Worm (Caenorhabditis elegans) whole organism, L3 larva: ENCODE measurements around the gene F46B6.13.

Experiments used
- R02D3.7 ChIP-seq: fragments of 150-350 bp; optimal IDR thresholded peaks from 2 replicates; lab custom pipeline; 2014; ENCODE audit warnings: missing biosample characterization, missing genetic modification characterization
- ZK546.5 ChIP-seq: sonication (generic microtip); optimal IDR thresholded peaks from 2 replicates; lab custom pipeline; 2017; ENCODE audit warnings: missing biosample characterization, missing genetic modification characterization
- aly-2 ChIP-seq: fragments of 150-350 bp; optimal IDR thresholded peaks from 2 replicates; lab custom pipeline; 2014; ENCODE audit warnings: missing biosample characterization, missing genetic modification characterization
- ama-1 ChIP-seq: fragments of 150-350 bp; optimal IDR thresholded peaks from 2 replicates; lab custom pipeline; 2018
- ceh-82 ChIP-seq: fragments of 150-350 bp; optimal IDR thresholded peaks from 2 replicates; lab custom pipeline; 2014; ENCODE audit warnings: missing biosample characterization, missing genetic modification characterization
- daf-12 ChIP-seq: fragments of 150-350 bp; optimal IDR thresholded peaks from 2 replicates; lab custom pipeline; 2014; ENCODE audit warnings: missing biosample characterization, missing genetic modification reagents, missing genetic modification characterization
- egl-5 ChIP-seq: fragments of 150-350 bp; optimal IDR thresholded peaks from 2 replicates; lab custom pipeline; 2017; ENCODE audit warnings: missing biosample characterization, missing genetic modification reagents, missing genetic modification characterization, inconsistent platforms
- elt-1 ChIP-seq: fragments of 150-350 bp; optimal IDR thresholded peaks from 2 replicates; lab custom pipeline; 2014; ENCODE audit warnings: missing biosample characterization, missing genetic modification characterization
- elt-2 ChIP-seq: sonication (generic microtip); optimal IDR thresholded peaks from 2 replicates; lab custom pipeline; 2016; ENCODE audit warnings: missing genetic modification reagents, mild to moderate bottlenecking, missing genetic modification characterization, missing compliant biosample characterization
- elt-3 ChIP-seq, 3 experiments: fragments of 150-350 bp in 1 of 3; sonication (generic microtip) in 2 of 3; optimal IDR thresholded peaks; 2 replicates in 2 of 3; 4 replicates in 1 of 3; lab custom pipeline; 2014 to 2017; ENCODE audit warnings: missing biosample characterization in 3 of 3, missing genetic modification characterization in 3 of 3
- eor-1 ChIP-seq, 2 experiments: fragments of 150-350 bp; optimal IDR thresholded peaks; 2 replicates each; lab custom pipeline; 2014 to 2018; ENCODE audit warnings: missing biosample characterization in 2 of 2, missing genetic modification characterization in 2 of 2
- fkh-10 ChIP-seq: sonication (generic microtip); optimal IDR thresholded peaks from 2 replicates; lab custom pipeline; 2017; ENCODE audit warnings: missing biosample characterization, missing genetic modification reagents, missing genetic modification characterization
- fkh-2 ChIP-seq: fragments of 150-350 bp; optimal IDR thresholded peaks from 2 replicates; lab custom pipeline; 2014; ENCODE audit warnings: missing biosample characterization, missing genetic modification reagents, missing genetic modification characterization
- fos-1 ChIP-seq: fragments of 150-350 bp; optimal IDR thresholded peaks from 2 replicates; lab custom pipeline; 2014; ENCODE audit warnings: missing biosample characterization, missing genetic modification characterization
- hmg-11 ChIP-seq: sonication (generic microtip); optimal IDR thresholded peaks from 2 replicates; lab custom pipeline; 2016; ENCODE audit warnings: missing genetic modification characterization, missing compliant biosample characterization
- jun-1 ChIP-seq: fragments of 150-350 bp; optimal IDR thresholded peaks from 2 replicates; lab custom pipeline; 2014; ENCODE audit warnings: missing biosample characterization, missing genetic modification reagents, missing genetic modification characterization
- lin-39 ChIP-seq: fragments of 150-350 bp; optimal IDR thresholded peaks from 2 replicates; lab custom pipeline; 2018; ENCODE audit warnings: missing biosample characterization, missing genetic modification reagents, missing genetic modification characterization
- mdl-1 ChIP-seq: fragments of 150-350 bp; optimal IDR thresholded peaks from 2 replicates; lab custom pipeline; 2014; ENCODE audit warnings: missing biosample characterization, missing genetic modification characterization
- mml-1 ChIP-seq: fragments of 150-350 bp; sonication (generic microtip); optimal IDR thresholded peaks from 3 replicates; lab custom pipeline; 2014; ENCODE audit warnings: missing biosample characterization, missing genetic modification characterization
- nhr-12 ChIP-seq: fragments of 150-350 bp; optimal IDR thresholded peaks from 2 replicates; lab custom pipeline; 2014; ENCODE audit warnings: missing biosample characterization, missing genetic modification characterization
- nhr-23 ChIP-seq: fragments of 150-350 bp; optimal IDR thresholded peaks from 2 replicates; lab custom pipeline; 2014; ENCODE audit warnings: missing biosample characterization, missing genetic modification reagents, missing genetic modification characterization
- nhr-237 ChIP-seq: fragments of 150-350 bp; optimal IDR thresholded peaks from 2 replicates; lab custom pipeline; 2014; ENCODE audit warnings: missing biosample characterization, missing genetic modification characterization
- nhr-25 ChIP-seq: sonication (generic microtip); optimal IDR thresholded peaks from 2 replicates; lab custom pipeline; 2017; ENCODE audit warnings: missing biosample characterization, missing genetic modification characterization
- nhr-28 ChIP-seq: fragments of 150-350 bp; optimal IDR thresholded peaks from 2 replicates; lab custom pipeline; 2014; ENCODE audit warnings: missing biosample characterization, missing genetic modification characterization
- nhr-43 ChIP-seq: sonication (generic microtip); optimal IDR thresholded peaks from 2 replicates; lab custom pipeline; 2016; ENCODE audit warnings: mild to moderate bottlenecking, missing genetic modification characterization, missing compliant biosample characterization; ENCODE audit not compliant: poor library complexity, severe bottlenecking
- nhr-67 ChIP-seq: fragments of 150-350 bp; optimal IDR thresholded peaks from 2 replicates; lab custom pipeline; 2014; ENCODE audit warnings: missing biosample characterization, missing genetic modification characterization
- nhr-77 ChIP-seq: fragments of 150-350 bp; optimal IDR thresholded peaks from 2 replicates; lab custom pipeline; 2014; ENCODE audit warnings: missing biosample characterization, missing genetic modification characterization
- pqm-1 ChIP-seq: fragments of 150-350 bp; optimal IDR thresholded peaks from 2 replicates; lab custom pipeline; 2017; ENCODE audit warnings: missing biosample characterization, missing genetic modification characterization, inconsistent platforms
- sea-2 ChIP-seq: fragments of 150-350 bp; sonication (generic microtip); optimal IDR thresholded peaks from 4 replicates; lab custom pipeline; 2014; ENCODE audit warnings: missing biosample characterization, missing genetic modification reagents, missing genetic modification characterization
- skn-1 ChIP-seq: fragments of 150-350 bp; optimal IDR thresholded peaks from 2 replicates; lab custom pipeline; 2014; ENCODE audit warnings: missing biosample characterization, missing genetic modification characterization
- snpc-4 ChIP-seq: fragments of 150-350 bp; optimal IDR thresholded peaks from 2 replicates; lab custom pipeline; 2014; ENCODE audit warnings: missing biosample characterization, missing genetic modification characterization
- tbx-2 ChIP-seq: sonication (generic microtip); optimal IDR thresholded peaks from 2 replicates; lab custom pipeline; 2016; ENCODE audit warnings: mild to moderate bottlenecking, missing genetic modification characterization, missing compliant biosample characterization
- unc-39 ChIP-seq: sonication (generic microtip); optimal IDR thresholded peaks from 4 replicates; lab custom pipeline; 2017; ENCODE audit warnings: missing biosample characterization, missing genetic modification characterization
- unc-62 ChIP-seq: fragments of 150-350 bp; sonication (generic microtip); optimal IDR thresholded peaks from 4 replicates; lab custom pipeline; 2014; ENCODE audit warnings: missing biosample characterization, missing genetic modification reagents, missing genetic modification characterization
- zag-1 ChIP-seq: fragments of 150-350 bp; optimal IDR thresholded peaks from 2 replicates; lab custom pipeline; 2014; ENCODE audit warnings: missing biosample characterization, missing genetic modification characterization
- ztf-11 ChIP-seq: fragments of 150-350 bp; optimal IDR thresholded peaks from 2 replicates; lab custom pipeline; 2014; ENCODE audit warnings: missing biosample characterization, missing genetic modification characterization
- ztf-4 ChIP-seq: fragments of 150-350 bp; optimal IDR thresholded peaks from 2 replicates; lab custom pipeline; 2014; ENCODE audit warnings: missing biosample characterization, missing genetic modification characterization

The F46B6.13 gene

ce11 chrV:9756242-9756641, 42.7 kb downstream of the F46B6.13 start, which contains the start of gene hrg-3:
hrg-3 (plus strand) TSS chrV:9756468.
- TF ChIP-seq elt-2, result peak; percentile 85
- no peak for TF ChIP-seq ZK546.5 (tag; lab: Kevin White, UChicago)
- TF ChIP-seq nhr-77, result no peak

ce11 chrV:9755725-9756124, 43.3 kb downstream of the F46B6.13 start, which contains the start of gene F58E6.8:
F58E6.8 (minus strand) TSS chrV:9755825.
- TF ChIP-seq mml-1 (tag; lab: Kevin White, UChicago), result no peak
- no peak for TF ChIP-seq fos-1 (tag; lab: Kevin White, UChicago)
- no peak for TF ChIP-seq nhr-237
- TF ChIP-seq skn-1 (tag; lab: Kevin White, UChicago), result no peak
- TF ChIP-seq daf-12, result no peak
- TF ChIP-seq elt-1 (tag; lab: Kevin White, UChicago), result no peak
- no peak for TF ChIP-seq aly-2 (tag; lab: Kevin White, UChicago)
- no peak for TF ChIP-seq jun-1
- no peak for TF ChIP-seq elt-3 (tag; optimal IDR thresholded peaks at IDR 0.05; lab: Kevin White, UChicago)
- no peak for TF ChIP-seq nhr-28 (tag; lab: Kevin White, UChicago)
- TF ChIP-seq fkh-10 (GFP tag; lab: Kevin White, UChicago), result no peak
- TF ChIP-seq ztf-4, result no peak
- TF ChIP-seq mdl-1 (tag; lab: Kevin White, UChicago), result no peak
- TF ChIP-seq elt-2, result no peak
- TF ChIP-seq ZK546.5 (tag; lab: Kevin White, UChicago), result no peak
- TF ChIP-seq tbx-2 (tag; lab: Kevin White, UChicago), result no peak

ce11 chrV:9754459-9754858, 44.5 kb downstream of the F46B6.13 start, which contains the start of gene F58E6.5:
F58E6.5 (minus strand) TSS chrV:9754559.
- TF ChIP-seq nhr-67 (tag; lab: Kevin White, UChicago) (no peak), snpc-4 (tag; lab: Kevin White, UChicago) (no peak), unc-39 (tag; lab: Kevin White, UChicago) (no peak), hmg-11 (tag; lab: Kevin White, UChicago) (no peak), nhr-28 (tag; lab: Kevin White, UChicago) (no peak), ztf-11 (tag; lab: Kevin White, UChicago) (no peak), mml-1 (tag; lab: Kevin White, UChicago) (no peak), egl-5 (tag; lab: Kevin White, UChicago) (no peak)

ce11 chrV:9753554-9753953, 45.4 kb downstream of the F46B6.13 start:
- no peak for TF ChIP-seq snpc-4 (tag; lab: Kevin White, UChicago)
- TF ChIP-seq elt-1 (tag; lab: Kevin White, UChicago), result no peak
- no peak for TF ChIP-seq zag-1 (tag; lab: Kevin White, UChicago)
- no peak for TF ChIP-seq eor-1 (tag; optimal IDR thresholded peaks at IDR 0.05; lab: Kevin White, UChicago)
- TF ChIP-seq fkh-10 (GFP tag; lab: Kevin White, UChicago), result no peak
- no peak for TF ChIP-seq ztf-11 (tag; lab: Kevin White, UChicago)
- TF ChIP-seq nhr-77, result no peak
- no peak for TF ChIP-seq nhr-28 (tag; lab: Kevin White, UChicago)
- TF ChIP-seq daf-12, result no peak
- TF ChIP-seq R02D3.7, result no peak
- no peak for TF ChIP-seq nhr-25
- TF ChIP-seq, all 47 proteins: peak for 0

- TF ChIP-seq lin-39 (tag; lab: Kevin White, UChicago), result no peak
- TF ChIP-seq sea-2 (GFP tag; lab: Kevin White, UChicago), result no peak
- TF ChIP-seq elt-3 (tag; optimal IDR thresholded peaks at IDR 0.05; lab: Kevin White, UChicago), result no peak
Observed at ce11 chrV:9752918-9753317, 46.1 kb downstream of the F46B6.13 start, which contains the start of gene F58E6.6. F58E6.6 (minus strand) TSS chrV:9753018.

ce11 chrV:9750308-9750707, 48.7 kb downstream of the F46B6.13 start, which contains the start of gene F58E6.4:
F58E6.4 (minus strand) TSS chrV:9750408.
- TF ChIP-seq R02D3.7, result no peak
- TF ChIP-seq nhr-12, result no peak
- TF ChIP-seq ceh-82 (tag; lab: Kevin White, UChicago), result no peak
- no peak for TF ChIP-seq mml-1 (tag; lab: Kevin White, UChicago)
- no peak for TF ChIP-seq fos-1 (tag; lab: Kevin White, UChicago)
- TF ChIP-seq tbx-2 (tag; lab: Kevin White, UChicago), result no peak
- TF ChIP-seq nhr-67 (tag; lab: Kevin White, UChicago), result no peak
- no peak for TF ChIP-seq zag-1 (tag; lab: Kevin White, UChicago)
- no peak for TF ChIP-seq fkh-2 (tag; lab: Kevin White, UChicago)
- TF ChIP-seq fkh-10 (GFP tag; lab: Kevin White, UChicago), result no peak
- TF ChIP-seq elt-1 (tag; lab: Kevin White, UChicago), result no peak
- TF ChIP-seq nhr-43 (tag; lab: Kevin White, UChicago), result no peak
- TF ChIP-seq nhr-23 (tag; lab: Kevin White, UChicago), result no peak
- no peak for TF ChIP-seq nhr-25
- no peak for TF ChIP-seq daf-12
- no peak for TF ChIP-seq pqm-1 (tag; lab: Kevin White, UChicago)
- no peak for TF ChIP-seq ama-1 (lab: Kevin White, UChicago)
- TF ChIP-seq snpc-4 (tag; lab: Kevin White, UChicago), result no peak
- TF ChIP-seq unc-62 (GFP tag; lab: Kevin White, UChicago), result no peak
